Fruit fly (Drosophila melanogaster) whole organism, embryonic: ENCODE measurements around the gene CG13455.

Experiments used
- Asciz ChIP-seq: fragments of 200-800 bp; sonication (Bioruptor generic); optimal IDR thresholded peaks from 2 replicates; lab custom pipeline; 2017; ENCODE audit warnings: missing biosample characterization, mild to moderate bottlenecking, missing genetic modification characterization, missing genetic modification reagents
- CG10209 ChIP-seq: fragments of 200-800 bp; sonication (Bioruptor generic); optimal IDR thresholded peaks from 3 replicates; lab custom pipeline; 2017; ENCODE audit warnings: missing biosample characterization, mild to moderate bottlenecking, missing genetic modification characterization, missing genetic modification reagents
- CG11504 ChIP-seq: fragments of 200-800 bp; sonication (Bioruptor generic); optimal IDR thresholded peaks from 3 replicates; lab custom pipeline; 2019; ENCODE audit warnings: missing biosample characterization, mild to moderate bottlenecking, missing genetic modification characterization, moderate library complexity
- CG11696 ChIP-seq: fragments of 200-800 bp; sonication (Bioruptor generic); IDR thresholded peaks from 2 replicates; pipeline ENCODE4 v1.3.6; 2022; ENCODE audit warnings: missing biosample characterization, missing genetic modification characterization
- CG11723 ChIP-seq: fragments of 200-800 bp; sonication (Bioruptor generic); optimal IDR thresholded peaks from 2 replicates; lab custom pipeline; 2017; ENCODE audit warnings: missing biosample characterization, mild to moderate bottlenecking, missing genetic modification characterization
- CG12071 ChIP-seq: fragments of 200-800 bp; sonication (Bioruptor generic); optimal IDR thresholded peaks from 3 replicates; lab custom pipeline; 2018; ENCODE audit warnings: missing biosample characterization, mild to moderate bottlenecking, missing genetic modification characterization
- CG12299 ChIP-seq: fragments of 200-800 bp; sonication (Bioruptor generic); optimal IDR thresholded peaks from 2 replicates; lab custom pipeline; 2018; ENCODE audit warnings: missing biosample characterization, mild to moderate bottlenecking, missing genetic modification characterization
- CG12659 ChIP-seq: fragments of 200-800 bp; sonication (Bioruptor generic); optimal IDR thresholded peaks from 3 replicates; lab custom pipeline; 2017; ENCODE audit warnings: mild to moderate bottlenecking, missing biosample characterization, missing genetic modification reagents, missing genetic modification characterization
- CG12769 ChIP-seq: fragments of 200-800 bp; sonication (Bioruptor generic); optimal IDR thresholded peaks from 2 replicates; lab custom pipeline; 2019; ENCODE audit warnings: missing biosample characterization, mild to moderate bottlenecking, missing genetic modification characterization, moderate library complexity
- CG13624 ChIP-seq: fragments of 200-800 bp; sonication (Bioruptor generic); optimal IDR thresholded peaks from 2 replicates; lab custom pipeline; 2016; ENCODE audit warnings: missing biosample characterization, missing genetic modification characterization
- CG15479 ChIP-seq: fragments of 200-800 bp; sonication (Bioruptor generic); optimal IDR thresholded peaks from 3 replicates; lab custom pipeline; 2019; ENCODE audit warnings: missing biosample characterization, mild to moderate bottlenecking, missing genetic modification characterization, moderate library complexity
- CG15601 ChIP-seq: fragments of 200-800 bp; sonication (Bioruptor generic); optimal IDR thresholded peaks from 3 replicates; lab custom pipeline; 2019; ENCODE audit warnings: missing biosample characterization, mild to moderate bottlenecking, missing genetic modification characterization, moderate library complexity
- CG16815 ChIP-seq: fragments of 200-800 bp; sonication (Bioruptor generic); optimal IDR thresholded peaks from 3 replicates; lab custom pipeline; 2017; ENCODE audit warnings: missing biosample characterization, mild to moderate bottlenecking, missing genetic modification characterization
- CG17359 ChIP-seq: fragments of 200-800 bp; sonication (Bioruptor generic); optimal IDR thresholded peaks from 3 replicates; lab custom pipeline; 2018; ENCODE audit warnings: missing biosample characterization, mild to moderate bottlenecking, missing genetic modification characterization, moderate library complexity
- CG18764 ChIP-seq: fragments of 200-800 bp; sonication (Bioruptor generic); optimal IDR thresholded peaks from 3 replicates; lab custom pipeline; 2016; ENCODE audit warnings: missing biosample characterization, missing genetic modification characterization
- CG30403 ChIP-seq: fragments of 200-800 bp; sonication (Bioruptor generic); optimal IDR thresholded peaks from 3 replicates; lab custom pipeline; 2016; ENCODE audit warnings: missing biosample characterization, missing genetic modification characterization
- CG3281 ChIP-seq: fragments of 200-800 bp; sonication (Bioruptor generic); optimal IDR thresholded peaks from 3 replicates; lab custom pipeline; 2017; ENCODE audit warnings: missing biosample characterization, mild to moderate bottlenecking, missing genetic modification characterization
- CG33213 ChIP-seq: fragments of 200-800 bp; sonication (Bioruptor generic); optimal IDR thresholded peaks from 3 replicates; lab custom pipeline; 2016; ENCODE audit warnings: missing biosample characterization, missing genetic modification characterization
- CG3407 ChIP-seq: fragments of 200-800 bp; sonication (Bioruptor generic); optimal IDR thresholded peaks from 2 replicates; lab custom pipeline; 2018; ENCODE audit warnings: missing biosample characterization, mild to moderate bottlenecking, missing genetic modification characterization
- CG4328 ChIP-seq: fragments of 200-800 bp; sonication (Bioruptor generic); optimal IDR thresholded peaks from 3 replicates; lab custom pipeline; 2017; ENCODE audit warnings: missing biosample characterization, missing genetic modification reagents, missing genetic modification characterization
- CG4360 ChIP-seq: fragments of 200-800 bp; sonication (Bioruptor generic); IDR thresholded peaks from 2 replicates; pipeline ENCODE4 v1.3.6; 2022; ENCODE audit warnings: missing biosample characterization, missing genetic modification characterization
- CG5180 ChIP-seq: fragments of 200-800 bp; sonication (Bioruptor generic); optimal IDR thresholded peaks from 3 replicates; lab custom pipeline; 2017; ENCODE audit warnings: missing biosample characterization, missing genetic modification characterization, mild to moderate bottlenecking, moderate library complexity, missing genetic modification reagents
- CG6813 ChIP-seq: fragments of 200-800 bp; sonication (Bioruptor generic); optimal IDR thresholded peaks from 2 replicates; lab custom pipeline; 2017; ENCODE audit warnings: missing biosample characterization, missing genetic modification characterization, mild to moderate bottlenecking, moderate library complexity, missing genetic modification reagents
- CG8281 ChIP-seq: fragments of 200-800 bp; sonication (Bioruptor generic); optimal IDR thresholded peaks from 2 replicates; lab custom pipeline; 2018; ENCODE audit warnings: missing biosample characterization, mild to moderate bottlenecking, missing genetic modification characterization, moderate library complexity
- CG8290 ChIP-seq, 3 experiments: fragments of 200-800 bp; sonication (Bioruptor generic); optimal IDR thresholded peaks; 2 replicates each; lab custom pipeline; 2016 to 2019; ENCODE audit warnings: missing biosample characterization in 3 of 3, missing genetic modification characterization in 3 of 3, mild to moderate bottlenecking in 2 of 3, moderate library complexity in 1 of 3
- CG8478 ChIP-seq: fragments of >200 bp; optimal IDR thresholded peaks from 2 replicates; lab custom pipeline; 2018
- CG8924 ChIP-seq: fragments of 200-800 bp; optimal IDR thresholded peaks from 3 replicates; lab custom pipeline; 2019; ENCODE audit warnings: missing biosample characterization, mild to moderate bottlenecking, missing genetic modification characterization, moderate library complexity
- CG9609 ChIP-seq: fragments of 200-800 bp; sonication (Bioruptor generic); optimal IDR thresholded peaks from 3 replicates; lab custom pipeline; 2016; ENCODE audit warnings: missing biosample characterization, missing genetic modification characterization
- D ChIP-seq, 2 experiments: fragments of 200-800 bp in 1 of 2; fragments of >200 bp in 1 of 2; sonication (Bioruptor generic) in 1 of 2; optimal IDR thresholded peaks; 2 replicates in 1 of 2; 3 replicates in 1 of 2; lab custom pipeline; 2017; ENCODE audit warnings: mild to moderate bottlenecking in 1 of 2, missing biosample characterization in 1 of 2, missing genetic modification characterization in 1 of 2, missing genetic modification reagents in 1 of 2
- Fer2 ChIP-seq: fragments of 200-800 bp; sonication (Bioruptor generic); optimal IDR thresholded peaks from 2 replicates; lab custom pipeline; 2018; ENCODE audit warnings: missing biosample characterization, mild to moderate bottlenecking, missing genetic modification characterization, moderate library complexity
- Sry-β ChIP-seq: fragments of 200-800 bp; sonication (Bioruptor generic); optimal IDR thresholded peaks from 2 replicates; lab custom pipeline; 2018; ENCODE audit warnings: missing biosample characterization, mild to moderate bottlenecking, missing genetic modification characterization, moderate library complexity
- ara ChIP-seq: fragments of 200-800 bp; sonication (Bioruptor generic); IDR thresholded peaks from 2 replicates; pipeline ENCODE4 v1.3.6; 2022; ENCODE audit warnings: missing biosample characterization, missing genetic modification characterization
- bab2 ChIP-seq: fragments of 200-800 bp; sonication (Bioruptor generic); optimal IDR thresholded peaks from 2 replicates; lab custom pipeline; 2016; ENCODE audit warnings: missing biosample characterization, missing genetic modification characterization
- bsh ChIP-seq, 2 experiments: fragments of 200-800 bp; sonication (Bioruptor generic); optimal IDR thresholded peaks; 2 replicates each; lab custom pipeline; 2017 to 2018; ENCODE audit warnings: mild to moderate bottlenecking in 2 of 2, missing biosample characterization in 2 of 2, missing genetic modification characterization in 2 of 2, moderate library complexity in 1 of 2
- cg ChIP-seq: fragments of 200-800 bp; sonication (Bioruptor generic); optimal IDR thresholded peaks from 3 replicates; lab custom pipeline; 2019; ENCODE audit warnings: missing biosample characterization, mild to moderate bottlenecking, missing genetic modification characterization, moderate library complexity
- chm ChIP-seq: fragments of 200-800 bp; sonication (Bioruptor generic); IDR thresholded peaks from 2 replicates; pipeline ENCODE4 v1.3.6; 2022; ENCODE audit warnings: missing biosample characterization, missing genetic modification characterization
- dati ChIP-seq: fragments of 200-800 bp; sonication (Bioruptor generic); IDR thresholded peaks from 2 replicates; pipeline ENCODE4 v1.3.6; 2022; ENCODE audit warnings: missing biosample characterization, missing genetic modification characterization
- dmrt11E ChIP-seq: fragments of 200-800 bp; sonication (Bioruptor generic); optimal IDR thresholded peaks from 3 replicates; lab custom pipeline; 2018; ENCODE audit warnings: missing biosample characterization, mild to moderate bottlenecking, missing genetic modification characterization, moderate library complexity
- dysf ChIP-seq: fragments of 200-800 bp; sonication (Bioruptor generic); IDR thresholded peaks from 3 replicates; pipeline ENCODE4 v1.3.6; 2022; ENCODE audit warnings: missing biosample characterization, missing genetic modification characterization
- fd64A ChIP-seq: fragments of 200-800 bp; sonication (Bioruptor generic); optimal IDR thresholded peaks from 3 replicates; lab custom pipeline; 2018; ENCODE audit warnings: missing biosample characterization, mild to moderate bottlenecking, missing genetic modification characterization
- h ChIP-seq: fragments of >200 bp; optimal IDR thresholded peaks from 2 replicates; lab custom pipeline; 2017
- inv ChIP-seq: fragments of 200-800 bp; sonication (Bioruptor generic); IDR thresholded peaks from 2 replicates; pipeline ENCODE4 v1.3.6; 2022; ENCODE audit warnings: missing biosample characterization, missing genetic modification characterization; ENCODE audit not compliant: partially characterized antibody
- jing ChIP-seq: fragments of 200-800 bp; sonication (Bioruptor generic); optimal IDR thresholded peaks from 2 replicates; lab custom pipeline; 2018; ENCODE audit warnings: missing biosample characterization, mild to moderate bottlenecking, missing genetic modification characterization
- lbe ChIP-seq: fragments of 200-800 bp; sonication (Bioruptor generic); optimal IDR thresholded peaks from 2 replicates; lab custom pipeline; 2016; ENCODE audit warnings: missing biosample characterization, mild to moderate bottlenecking, missing genetic modification characterization
- nom ChIP-seq: fragments of 200-800 bp; sonication (Bioruptor generic); optimal IDR thresholded peaks from 2 replicates; lab custom pipeline; 2017; ENCODE audit warnings: missing biosample characterization, missing genetic modification characterization, mild to moderate bottlenecking, moderate library complexity, missing genetic modification reagents
- sob ChIP-seq: fragments of 200-800 bp; sonication (Bioruptor generic); IDR thresholded peaks from 2 replicates; pipeline ENCODE4 v1.3.6; 2022; ENCODE audit warnings: missing biosample characterization, missing genetic modification characterization
- tup ChIP-seq: fragments of 200-800 bp; sonication (Bioruptor generic); optimal IDR thresholded peaks from 2 replicates; lab custom pipeline; 2016; ENCODE audit warnings: missing biosample characterization, mild to moderate bottlenecking, missing genetic modification characterization, moderate library complexity
- wek ChIP-seq: fragments of 200-800 bp; sonication (Bioruptor generic); optimal IDR thresholded peaks from 3 replicates; lab custom pipeline; 2018; ENCODE audit warnings: missing biosample characterization, mild to moderate bottlenecking, missing genetic modification characterization, moderate library complexity

The CG13455 gene

DNA sequence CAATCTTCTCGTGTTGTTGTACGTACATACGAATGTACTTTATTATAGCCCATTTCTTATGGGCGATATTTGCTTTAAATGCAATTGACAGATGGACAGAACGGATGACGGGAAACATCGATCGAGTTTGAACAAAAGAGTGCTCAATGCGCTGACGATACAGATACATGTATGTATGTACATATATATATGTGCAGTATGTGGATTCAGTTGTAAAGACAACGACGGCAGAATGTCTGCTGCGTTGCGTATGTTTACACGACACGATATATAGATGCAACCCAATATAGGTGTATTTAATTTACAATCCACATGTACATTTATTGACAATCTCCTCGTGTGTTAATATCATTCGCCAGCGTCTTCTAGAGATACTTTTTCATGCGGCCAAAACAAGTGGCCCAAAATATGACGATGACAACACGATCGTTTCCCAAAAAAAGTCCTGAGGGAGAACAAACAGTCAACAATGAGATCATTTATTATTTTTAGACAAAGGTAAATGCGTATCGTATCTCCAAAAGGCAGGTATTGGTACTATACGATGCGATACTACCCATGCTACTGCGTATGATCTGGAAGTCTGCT lies 34.4 kb downstream of the CG13455 start (continued):
- TF ChIP-seq tup (GFP tag; lab: Kevin White, UChicago) (no peak), CG15601 (peak; percentile 45), Sry-β (peak; percentile 3), sob (no peak), CG9609 (GFP tag; lab: Kevin White, UChicago) (no peak), CG10209 (GFP tag; lab: Kevin White, UChicago) (peak; percentile 2), lbe (GFP tag; lab: Kevin White, UChicago) (peak; percentile 12), D (optimal IDR thresholded peaks at IDR 0.05; lab: Kevin White, UChicago) (no peak), D (GFP tag; optimal IDR thresholded peaks at IDR 0.05; lab: Kevin White, UChicago) (peak; percentile 17), CG8924 (tag; lab: Kevin White, UChicago) (peak; percentile 3), CG13624 (GFP tag; lab: Kevin White, UChicago) (no peak), inv (GFP tag; lab: Robert Waterston, UW) (no peak), bab2 (no peak), dmrt11E (no peak), CG8290 (GFP tag; optimal IDR thresholded peaks at IDR 0.05; lab: Kevin White, UChicago) (no peak), CG8290 (tag; optimal IDR thresholded peaks at IDR 0.05; lab: Kevin White, UChicago) (peak; percentile 34 to 49), chm (GFP tag; lab: Robert Waterston, UW) (peak; percentile 66), jing (GFP tag; lab: Kevin White, UChicago) (no peak), ara (GFP tag; lab: Robert Waterston, UW) (no peak), CG4360 (GFP tag; lab: Robert Waterston, UW) (peak; percentile 37; the same call in 1 of the 2 replicates), CG4328 (GFP tag; lab: Kevin White, UChicago) (peak; percentile 29), cg (GFP tag; lab: Kevin White, UChicago) (peak; percentile 19), CG18764 (GFP tag; lab: Kevin White, UChicago) (no peak), bsh (GFP tag; optimal IDR thresholded peaks at IDR 0.05; lab: Kevin White, UChicago) (peak in 1 of 2 experiments; percentile 34), CG12769 (tag; lab: Kevin White, UChicago) (peak; percentile 66), CG11504 (no peak), CG3407 (GFP tag; lab: Kevin White, UChicago) (peak; percentile 23), nom (GFP tag; lab: Kevin White, UChicago) (peak; percentile 32), CG5180 (GFP tag; lab: Kevin White, UChicago) (peak; percentile 33), CG12299 (tag; lab: Kevin White, UChicago) (peak; percentile 35), CG17359 (tag; lab: Kevin White, UChicago) (peak; percentile 31), CG33213 (GFP tag; lab: Kevin White, UChicago) (no peak), CG3281 (no peak), h (lab: Kevin White, UChicago) (no peak), CG12659 (no peak), dysf (no peak), wek (GFP tag; lab: Kevin White, UChicago) (peak; percentile 43), CG8478 (no peak), CG16815 (GFP tag; lab: Kevin White, UChicago) (no peak), CG30403 (GFP tag; lab: Kevin White, UChicago) (no peak), CG12071 (GFP tag; lab: Kevin White, UChicago) (peak; percentile 26), CG6813 (GFP tag; lab: Kevin White, UChicago) (peak; percentile 31), dati (GFP tag; lab: Robert Waterston, UW) (no peak), Asciz (GFP tag; lab: Kevin White, UChicago) (peak; percentile 43), CG15479 (no peak), CG11696 (GFP tag; lab: Robert Waterston, UW) (no peak), CG8281 (tag; lab: Kevin White, UChicago) (peak; percentile 54), CG11723 (GFP tag; lab: Kevin White, UChicago) (peak; percentile 39), fd64A (GFP tag; lab: Kevin White, UChicago) (peak; percentile 11), Fer2 (tag; lab: Kevin White, UChicago) (no peak)
